Fruit fly (Drosophila melanogaster): ENCODE measurements around the gene osa.

The osa gene

DNA sequence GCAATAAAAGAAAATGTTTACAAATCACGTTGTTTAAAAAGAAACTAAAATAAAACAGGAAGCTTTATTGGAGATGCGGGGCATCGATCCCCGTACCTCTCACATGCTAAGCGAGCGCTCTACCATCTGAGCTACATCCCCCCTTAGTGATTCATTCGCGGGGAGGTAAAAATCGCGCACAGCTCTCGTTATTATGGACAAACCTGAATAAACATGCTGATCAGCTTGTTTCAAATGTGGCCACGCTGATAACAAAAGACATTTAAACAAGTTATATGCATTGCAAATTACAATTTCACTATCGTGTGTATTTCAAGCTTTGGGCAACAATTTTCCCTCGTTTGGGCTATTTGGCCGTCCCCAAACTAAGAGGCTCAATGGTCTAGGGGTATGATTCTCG, 72.9 kb downstream of the osa start (continued):
- no peak for TF ChIP-seq CG14710 (tag; optimal IDR thresholded peaks at IDR 0.05)
- no peak for TF ChIP-seq Side (GFP tag; optimal IDR thresholded peaks at IDR 0.05)
- peak in 1 of 2 experiments; percentile 13 for TF ChIP-seq Eip74EF (GFP tag; optimal IDR thresholded peaks at IDR 0.05)
- TF ChIP-seq CG9727 (GFP tag; optimal IDR thresholded peaks at IDR 0.05): no peak
- TF ChIP-seq lab (GFP tag; optimal IDR thresholded peaks at IDR 0.05): no peak
- no peak for TF ChIP-seq Atf-2 (GFP tag; optimal IDR thresholded peaks at IDR 0.05)
- no peak for TF ChIP-seq ftz-f1 (GFP tag; optimal IDR thresholded peaks at IDR 0.05)
- no peak for TF ChIP-seq Blimp-1 (GFP tag; optimal IDR thresholded peaks at IDR 0.05)
- TF ChIP-seq CG6272 (GFP tag; IDR thresholded peaks at IDR 0.05): no peak
- TF ChIP-seq scrt (GFP tag; optimal IDR thresholded peaks at IDR 0.05): no peak
- TF ChIP-seq Jarid2 (GFP tag; optimal IDR thresholded peaks at IDR 0.05): no peak
- no peak for TF ChIP-seq Dbx (GFP tag; IDR thresholded peaks at IDR 0.05)
- TF ChIP-seq bcd (GFP tag; optimal IDR thresholded peaks at IDR 0.05): no peak
- TF ChIP-seq Ptx1 (GFP tag; IDR thresholded peaks at IDR 0.05): no peak
- no peak for TF ChIP-seq fd3F (GFP tag; optimal IDR thresholded peaks at IDR 0.05)
- TF ChIP-seq gsb (GFP tag; IDR thresholded peaks at IDR 0.05): no peak
- no peak for TF ChIP-seq ERR (GFP tag; optimal IDR thresholded peaks at IDR 0.05)
- TF ChIP-seq D (optimal IDR thresholded peaks at IDR 0.05): no peak
- no peak for TF ChIP-seq D (GFP tag; optimal IDR thresholded peaks at IDR 0.05)
- no peak for TF ChIP-seq NFAT (GFP tag; IDR thresholded peaks at IDR 0.05)
- no peak for TF ChIP-seq al (GFP tag; IDR thresholded peaks at IDR 0.05)
- no peak for TF ChIP-seq CG12104 (GFP tag; optimal IDR thresholded peaks at IDR 0.05)
- no peak for TF ChIP-seq CG18011 (GFP tag; optimal IDR thresholded peaks at IDR 0.05)
- TF ChIP-seq CG32772 (GFP tag; IDR thresholded peaks at IDR 0.05): no peak
- TF ChIP-seq ac (GFP tag; optimal IDR thresholded peaks at IDR 0.05): no peak
- no peak for TF ChIP-seq CTCF (GFP tag; optimal IDR thresholded peaks at IDR 0.05)
- TF ChIP-seq mam (GFP tag; optimal IDR thresholded peaks at IDR 0.05): no peak
- no peak for TF ChIP-seq CG7271 (tag; optimal IDR thresholded peaks at IDR 0.05)
- TF ChIP-seq Fer3 (tag; optimal IDR thresholded peaks at IDR 0.05): no peak
- TF ChIP-seq CG2120 (GFP tag; optimal IDR thresholded peaks at IDR 0.05): no peak
- no peak for TF ChIP-seq eve (GFP tag; optimal IDR thresholded peaks at IDR 0.05)
- no peak for TF ChIP-seq CG10543 (GFP tag; optimal IDR thresholded peaks at IDR 0.05)
- no peak for TF ChIP-seq zf30C (GFP tag; optimal IDR thresholded peaks at IDR 0.05)
- TF ChIP-seq CG6791 (GFP tag; IDR thresholded peaks at IDR 0.05; ENCODE audit: partially characterized antibody): peak; percentile 60; the same call in 1 of the 3 replicates
- no peak for TF ChIP-seq CG6689 (GFP tag; IDR thresholded peaks at IDR 0.05)
- no peak for TF ChIP-seq CG18599 (GFP tag; optimal IDR thresholded peaks at IDR 0.05)
- TF ChIP-seq CG12219 (GFP tag; optimal IDR thresholded peaks at IDR 0.05): no peak
- peak; percentile 48; the same call in 2 of the 3 replicates for TF ChIP-seq CG16813 (GFP tag; IDR thresholded peaks at IDR 0.05; ENCODE audit: partially characterized antibody)
- no peak for TF ChIP-seq CG5180 (GFP tag; optimal IDR thresholded peaks at IDR 0.05)
- TF ChIP-seq gem (tag; optimal IDR thresholded peaks at IDR 0.05): no peak
- no peak for TF ChIP-seq esg (GFP tag; conservative IDR thresholded peaks at IDR 0.05)
- TF ChIP-seq CG4617 (GFP tag; optimal IDR thresholded peaks at IDR 0.05; ENCODE audit: borderline replicate concordance): no peak
- TF ChIP-seq CG8388 (GFP tag; optimal IDR thresholded peaks at IDR 0.05): no peak
- no peak for TF ChIP-seq Dek (tag; optimal IDR thresholded peaks at IDR 0.05)
- no peak for TF ChIP-seq CG4282 (GFP tag; optimal IDR thresholded peaks at IDR 0.05)
- TF ChIP-seq Doc2 (GFP tag; IDR thresholded peaks at IDR 0.05): no peak
- TF ChIP-seq wdn (GFP tag; IDR thresholded peaks at IDR 0.05): no peak
- TF ChIP-seq sens (GFP tag): peak; percentile 79
- no peak for TF ChIP-seq bab2 (GFP tag; optimal IDR thresholded peaks at IDR 0.05)
- TF ChIP-seq CG6175 (GFP tag; IDR thresholded peaks at IDR 0.05): no peak
- TF ChIP-seq CG7963 (GFP tag; IDR thresholded peaks at IDR 0.05; ENCODE audit: partially characterized antibody): peak; percentile 50; the same call in 1 of the 3 replicates
- TF ChIP-seq Bgb (GFP tag; IDR thresholded peaks at IDR 0.05; ENCODE audit: partially characterized antibody): peak; percentile 61
